Worm (Caenorhabditis elegans) whole organism, L1 larva: ENCODE results near the gene T27D12.1.

ENCODE experiments used
- C16A3.4 ChIP-seq: fragments of 150-350 bp; optimal IDR thresholded peaks from 2 replicates; lab custom pipeline; 2014; ENCODE audit warnings: missing biosample characterization, missing genetic modification characterization
- C34B4.2 ChIP-seq: sonication (generic microtip); optimal IDR thresholded peaks from 2 replicates; lab custom pipeline; 2017; ENCODE audit warnings: mild to moderate bottlenecking, missing genetic modification characterization, missing compliant biosample characterization
- F16B12.6 ChIP-seq: fragments of 150-350 bp; optimal IDR thresholded peaks from 2 replicates; lab custom pipeline; 2014; ENCODE audit warnings: missing biosample characterization, missing genetic modification characterization
- aha-1 ChIP-seq: fragments of 150-350 bp; optimal IDR thresholded peaks from 2 replicates; lab custom pipeline; 2014; ENCODE audit warnings: missing biosample characterization, missing genetic modification characterization
- aly-2 ChIP-seq: fragments of 150-350 bp; optimal IDR thresholded peaks from 2 replicates; lab custom pipeline; 2014; ENCODE audit warnings: missing biosample characterization, missing genetic modification characterization
- ama-1 ChIP-seq: fragments of 150-350 bp; optimal IDR thresholded peaks from 2 replicates; lab custom pipeline; 2014
- blmp-1 ChIP-seq: fragments of 150-350 bp; optimal IDR thresholded peaks from 2 replicates; lab custom pipeline; 2014; ENCODE audit warnings: missing biosample characterization, missing genetic modification characterization
- ceh-8 ChIP-seq: fragments of 200-800 bp; sonication (Bioruptor generic); optimal IDR thresholded peaks from 2 replicates; lab custom pipeline; 2018; ENCODE audit warnings: mild to moderate bottlenecking, missing genetic modification characterization, moderate library complexity, missing compliant biosample characterization
- ceh-82 ChIP-seq, 3 experiments: fragments of 150-350 bp in 1 of 3; sonication (generic microtip) in 2 of 3; optimal IDR thresholded peaks; 2 replicates each; lab custom pipeline; 2014 to 2017; ENCODE audit warnings: missing biosample characterization in 3 of 3, missing genetic modification characterization in 3 of 3
- ceh-90 ChIP-seq: sonication (generic microtip); optimal IDR thresholded peaks from 2 replicates; lab custom pipeline; 2016; ENCODE audit warnings: missing genetic modification characterization, missing compliant biosample characterization
- efl-1 ChIP-seq, 4 experiments: fragments of 150-350 bp; optimal IDR thresholded peaks in 3 of 4; peaks in 1 of 4; 1 replicate in 1 of 4; 2 replicates in 3 of 4; lab custom pipeline; 2014; ENCODE audit warnings: missing biosample characterization in 2 of 4, missing genetic modification characterization in 2 of 4, missing genetic modification reagents in 2 of 4
- egl-27 ChIP-seq, 2 experiments: fragments of 150-350 bp in 1 of 2; sonication (generic microtip); optimal IDR thresholded peaks; 3 replicates each; lab custom pipeline; 2017 to 2018; ENCODE audit warnings: missing biosample characterization in 2 of 2, missing genetic modification characterization in 2 of 2, missing genetic modification reagents in 2 of 2
- elt-2 ChIP-seq: sonication (generic microtip); optimal IDR thresholded peaks from 2 replicates; lab custom pipeline; 2016; ENCODE audit warnings: missing genetic modification characterization, mild to moderate bottlenecking, inconsistent platforms, missing compliant biosample characterization, missing genetic modification reagents
- elt-3 ChIP-seq, 6 experiments: fragments of 150-350 bp in 1 of 6; sonication (generic microtip); optimal IDR thresholded peaks; 2 replicates each; lab custom pipeline; 2017 to 2018; ENCODE audit warnings: missing biosample characterization in 6 of 6, missing genetic modification characterization in 6 of 6, inconsistent platforms in 1 of 6
- fkh-4 ChIP-seq: sonication (generic microtip); optimal IDR thresholded peaks from 2 replicates; lab custom pipeline; 2016; ENCODE audit warnings: missing compliant biosample characterization, missing genetic modification characterization, borderline replicate concordance
- fos-1 ChIP-seq: fragments of 150-350 bp; optimal IDR thresholded peaks from 2 replicates; lab custom pipeline; 2014; ENCODE audit warnings: missing biosample characterization, missing genetic modification characterization
- grh-1 ChIP-seq: fragments of 200-800 bp; sonication (Bioruptor generic); IDR thresholded peaks from 2 replicates; pipeline ENCODE4 v1.3.6; 2022; ENCODE audit warnings: missing genetic modification reagents, missing genetic modification characterization, missing compliant biosample characterization
- hlh-17 ChIP-seq: fragments of 200-800 bp; sonication (Bioruptor generic); optimal IDR thresholded peaks from 2 replicates; lab custom pipeline; 2018; ENCODE audit warnings: missing genetic modification characterization, mild to moderate bottlenecking, missing compliant biosample characterization, moderate library complexity, borderline replicate concordance
- jun-1 ChIP-seq: fragments of 150-350 bp; optimal IDR thresholded peaks from 2 replicates; lab custom pipeline; 2014; ENCODE audit warnings: missing biosample characterization, missing genetic modification reagents, missing genetic modification characterization
- lin-13 ChIP-seq: fragments of 150-350 bp; optimal IDR thresholded peaks from 2 replicates; lab custom pipeline; 2014; ENCODE audit warnings: missing biosample characterization, missing genetic modification reagents, missing genetic modification characterization
- lin-35 ChIP-seq, 2 experiments: fragments of 150-350 bp; optimal IDR thresholded peaks; 2 replicates each; lab custom pipeline; 2014; ENCODE audit warnings: missing biosample characterization in 2 of 2, missing genetic modification characterization in 2 of 2, missing genetic modification reagents in 2 of 2
- lin-39 ChIP-seq: fragments of 150-350 bp; optimal IDR thresholded peaks from 2 replicates; lab custom pipeline; 2014; ENCODE audit warnings: missing biosample characterization, missing genetic modification reagents, missing genetic modification characterization
- lsy-2 ChIP-seq, 2 experiments: fragments of 150-350 bp; optimal IDR thresholded peaks; 2 replicates each; lab custom pipeline; 2014; ENCODE audit warnings: missing biosample characterization in 2 of 2, missing genetic modification characterization in 2 of 2
- mef-2 ChIP-seq: fragments of 150-350 bp; optimal IDR thresholded peaks from 2 replicates; lab custom pipeline; 2014; ENCODE audit warnings: missing biosample characterization, missing genetic modification characterization
- mep-1 ChIP-seq: fragments of 150-350 bp; optimal IDR thresholded peaks from 2 replicates; lab custom pipeline; 2014; ENCODE audit warnings: missing biosample characterization, missing genetic modification characterization
- nhr-11 ChIP-seq: fragments of 150-350 bp; optimal IDR thresholded peaks from 2 replicates; lab custom pipeline; 2014; ENCODE audit warnings: missing biosample characterization, missing genetic modification characterization
- nhr-12 ChIP-seq: sonication (generic microtip); optimal IDR thresholded peaks from 2 replicates; lab custom pipeline; 2017; ENCODE audit warnings: missing biosample characterization, missing genetic modification characterization
- nhr-20 ChIP-seq: sonication (generic microtip); optimal IDR thresholded peaks from 2 replicates; lab custom pipeline; 2016; ENCODE audit warnings: mild to moderate bottlenecking, missing genetic modification characterization, missing compliant biosample characterization
- nhr-237 ChIP-seq: fragments of 150-350 bp; optimal IDR thresholded peaks from 2 replicates; lab custom pipeline; 2014; ENCODE audit warnings: missing biosample characterization, missing genetic modification characterization
- nhr-71 ChIP-seq: sonication (generic microtip); optimal IDR thresholded peaks from 2 replicates; lab custom pipeline; 2016; ENCODE audit warnings: mild to moderate bottlenecking, missing genetic modification characterization, moderate library complexity, missing compliant biosample characterization
- nhr-84 ChIP-seq: sonication (generic microtip); optimal IDR thresholded peaks from 2 replicates; lab custom pipeline; 2017; ENCODE audit warnings: missing biosample characterization, missing genetic modification characterization
- nhr-85 ChIP-seq: sonication (generic microtip); peaks from one replicate; lab custom pipeline; 2016; ENCODE audit warnings: missing genetic modification characterization, inconsistent platforms, missing compliant biosample characterization
- nhr-90 ChIP-seq: sonication (generic microtip); optimal IDR thresholded peaks from 2 replicates; lab custom pipeline; 2016; ENCODE audit warnings: mild to moderate bottlenecking, missing genetic modification characterization, missing compliant biosample characterization; ENCODE audit not compliant: poor library complexity
- pag-3 ChIP-seq: sonication (generic microtip); optimal IDR thresholded peaks from 2 replicates; lab custom pipeline; 2017; ENCODE audit warnings: missing genetic modification characterization, mild to moderate bottlenecking, missing compliant biosample characterization, antibody characterized with exemption, borderline replicate concordance; ENCODE audit not compliant: insufficient read depth
- pqm-1 ChIP-seq: sonication (generic microtip); optimal IDR thresholded peaks from 3 replicates; lab custom pipeline; 2017; ENCODE audit warnings: missing biosample characterization, missing genetic modification characterization
- snu-23 ChIP-seq: sonication (generic microtip); optimal IDR thresholded peaks from 2 replicates; lab custom pipeline; 2016; ENCODE audit warnings: missing genetic modification characterization, missing compliant biosample characterization
- sptf-1 ChIP-seq: fragments of 150-350 bp; optimal IDR thresholded peaks from 2 replicates; lab custom pipeline; 2014; ENCODE audit warnings: missing biosample characterization, missing genetic modification characterization
- sup-37 ChIP-seq: fragments of 200-800 bp; sonication (Bioruptor generic); optimal IDR thresholded peaks from 2 replicates; lab custom pipeline; 2018; ENCODE audit warnings: mild to moderate bottlenecking, missing genetic modification characterization, missing compliant biosample characterization
- tbx-2 ChIP-seq: sonication (generic microtip); optimal IDR thresholded peaks from 2 replicates; lab custom pipeline; 2016; ENCODE audit warnings: missing genetic modification characterization, missing compliant biosample characterization
- unc-130 ChIP-seq: fragments of 150-350 bp; optimal IDR thresholded peaks from 2 replicates; lab custom pipeline; 2017; ENCODE audit warnings: missing biosample characterization, missing genetic modification characterization, inconsistent platforms
- unc-30 ChIP-seq: sonication (generic microtip); optimal IDR thresholded peaks from 2 replicates; lab custom pipeline; 2017; ENCODE audit warnings: missing biosample characterization, missing genetic modification characterization
- unc-62 ChIP-seq: fragments of 150-350 bp; optimal IDR thresholded peaks from 2 replicates; lab custom pipeline; 2014; ENCODE audit warnings: missing biosample characterization, missing genetic modification reagents, missing genetic modification characterization
- unc-98 ChIP-seq: fragments of 200-800 bp; sonication (Bioruptor generic); IDR thresholded peaks from 2 replicates; pipeline ENCODE4 v1.3.6; 2022; ENCODE audit warnings: missing genetic modification characterization, missing compliant biosample characterization
- xbp-1 ChIP-seq: sonication (generic microtip); optimal IDR thresholded peaks from 2 replicates; lab custom pipeline; 2016; ENCODE audit warnings: missing genetic modification characterization, missing compliant biosample characterization
- zip-4 ChIP-seq: fragments of 200-800 bp; sonication (Bioruptor generic); optimal IDR thresholded peaks from 2 replicates; lab custom pipeline; 2018; ENCODE audit warnings: mild to moderate bottlenecking, missing genetic modification characterization, moderate library complexity, missing compliant biosample characterization

The T27D12.1 gene

ce11 chrII:11852191-11852901 lies 9.9 kb downstream of the T27D12.1 start (continued):
- TF ChIP-seq unc-98 (GFP tag; lab: Robert Waterston, UW) = no peak

- no peak for TF ChIP-seq nhr-11 (tag; lab: Kevin White, UChicago)
- TF ChIP-seq aha-1 (tag; lab: Kevin White, UChicago) = no peak
- no peak for TF ChIP-seq efl-1 (optimal IDR thresholded peaks at IDR 0.05; lab: Kevin White, UChicago)
- peak in 1 of 2 experiments; percentile 53 for TF ChIP-seq efl-1 (GFP tag; optimal IDR thresholded peaks at IDR 0.05 in 1 of 2; lab: Kevin White, UChicago)
Measured at ce11 chrII:11853108-11853507, 10.7 kb downstream of the T27D12.1 start.

ce11 chrII:11854749-11855148 lies 12.3 kb downstream of the T27D12.1 start:
- TF ChIP-seq nhr-90 (tag; lab: Kevin White, UChicago) (no peak), nhr-237 (tag; lab: Kevin White, UChicago) (no peak), hlh-17 (GFP tag; lab: Kevin White, UChicago) (no peak), nhr-12 (no peak), grh-1 (GFP tag; lab: Robert Waterston, UW) (no peak), xbp-1 (tag; lab: Kevin White, UChicago) (no peak), ceh-8 (no peak), jun-1 (tag; lab: Kevin White, UChicago) (no peak), snu-23 (GFP tag; lab: Kevin White, UChicago) (no peak), nhr-84 (tag; lab: Kevin White, UChicago) (no peak), tbx-2 (tag; lab: Kevin White, UChicago) (no peak), lin-35 (GFP tag; optimal IDR thresholded peaks at IDR 0.05; lab: Kevin White, UChicago) (no peak), nhr-85 (tag; lab: Kevin White, UChicago) (peak; percentile 74), nhr-20 (no peak), aly-2 (tag; lab: Kevin White, UChicago) (no peak), elt-2 (tag; lab: Kevin White, UChicago) (no peak), mep-1 (tag; lab: Kevin White, UChicago) (no peak), unc-130 (no peak), efl-1 (optimal IDR thresholded peaks at IDR 0.05; lab: Kevin White, UChicago) (no peak), efl-1 (GFP tag; optimal IDR thresholded peaks at IDR 0.05 in 1 of 2; lab: Kevin White, UChicago) (peak in 1 of 2 experiments; percentile 30), unc-62 (GFP tag; lab: Kevin White, UChicago) (no peak), fos-1 (tag; lab: Kevin White, UChicago) (no peak), unc-30 (tag; lab: Kevin White, UChicago) (no peak), lin-13 (GFP tag; lab: Kevin White, UChicago) (no peak), ceh-90 (tag; lab: Kevin White, UChicago) (no peak), sup-37 (GFP tag; lab: Kevin White, UChicago) (no peak), C34B4.2 (tag; lab: Kevin White, UChicago) (no peak), fkh-4 (tag; lab: Kevin White, UChicago) (no peak), lsy-2 (tag; optimal IDR thresholded peaks at IDR 0.05; lab: Kevin White, UChicago) (peak in 1 of 2 experiments; percentile 1), egl-27 (tag; optimal IDR thresholded peaks at IDR 0.05; lab: Kevin White, UChicago) (no peak), pqm-1 (tag; lab: Kevin White, UChicago) (no peak), ama-1 (no peak), F16B12.6 (no peak), nhr-11 (tag; lab: Kevin White, UChicago) (no peak), lin-39 (tag; lab: Kevin White, UChicago) (no peak), nhr-71 (tag; lab: Kevin White, UChicago) (no peak), blmp-1 (tag; lab: Kevin White, UChicago) (peak; percentile 70), ceh-82 (tag; optimal IDR thresholded peaks at IDR 0.05; lab: Kevin White, UChicago) (no peak), pag-3 (tag; lab: Kevin White, UChicago) (no peak), mef-2 (no peak), elt-3 (tag; optimal IDR thresholded peaks at IDR 0.05; lab: Kevin White, UChicago) (peak in 1 of 6 experiments; percentile 32), C16A3.4 (no peak), zip-4 (no peak), sptf-1 (tag; lab: Kevin White, UChicago) (no peak)
